Worm (Caenorhabditis elegans): ENCODE results near the gene lim-8.

DNA sequence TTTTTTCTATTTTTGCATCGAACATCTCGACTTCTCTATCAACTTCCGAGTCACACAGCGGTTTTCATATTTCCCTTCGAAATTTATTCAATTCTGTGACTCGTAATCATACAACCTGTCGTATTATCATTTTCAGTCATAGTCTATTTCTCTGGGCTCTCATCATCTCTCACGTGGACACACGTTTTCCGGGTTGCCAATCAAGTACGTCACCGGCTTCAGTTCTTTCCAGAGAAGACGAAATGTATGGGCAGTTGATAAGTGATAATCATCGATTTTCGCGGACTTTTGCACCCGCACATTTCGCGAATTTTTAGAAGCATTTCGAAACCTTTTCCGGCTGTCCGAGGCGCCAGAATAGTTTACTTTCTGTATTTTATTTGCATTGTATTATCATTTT is 47.7 kb downstream of the lim-8 start, which contains the start of gene srv-1:
- no peak for TF ChIP-seq unc-130 (GFP tag; optimal IDR thresholded peaks at IDR 0.05)
- TF ChIP-seq madf-8 (GFP tag; conservative IDR thresholded peaks at IDR 0.05): no peak
- no peak for TF ChIP-seq C17E4.6 (GFP tag; IDR thresholded peaks at IDR 0.05)
- TF ChIP-seq ztf-26 (tag; optimal IDR thresholded peaks at IDR 0.05): no peak
- TF ChIP-seq K11D2.4 (GFP tag; IDR thresholded peaks at IDR 0.05): no peak
- TF ChIP-seq nfyb-1 (GFP tag; IDR thresholded peaks at IDR 0.05): no peak
- peak; percentile 33 for TF ChIP-seq lin-54 (GFP tag; optimal IDR thresholded peaks at IDR 0.05)
- no peak for TF ChIP-seq Y56A3A.18 (GFP tag; IDR thresholded peaks at IDR 0.05)
- peak; percentile 57; the same call in 1 of the 2 replicates for TF ChIP-seq B0336.3 (GFP tag; IDR thresholded peaks at IDR 0.05)

Data from whole organism, young adult.